Worm (Caenorhabditis elegans) whole organism, L1 larva: ENCODE results near the gene leo-1.
A peak's percentile ranks its signal among the peaks of the same experiment; 100 is the strongest.

ENCODE experiments used
- C04F5.9 ChIP-seq: sonication (generic microtip); optimal IDR thresholded peaks from 2 replicates; lab custom pipeline; 2016; ENCODE audit warnings: missing genetic modification characterization, missing compliant biosample characterization
- F16B12.6 ChIP-seq: fragments of 150-350 bp; optimal IDR thresholded peaks from 2 replicates; lab custom pipeline; 2014; ENCODE audit warnings: missing biosample characterization, missing genetic modification characterization
- Y116A8C.19 ChIP-seq: sonication (generic microtip); optimal IDR thresholded peaks from 2 replicates; lab custom pipeline; 2016; ENCODE audit warnings: missing compliant biosample characterization, missing genetic modification characterization, borderline replicate concordance
- aly-2 ChIP-seq: fragments of 150-350 bp; optimal IDR thresholded peaks from 2 replicates; lab custom pipeline; 2014; ENCODE audit warnings: missing biosample characterization, missing genetic modification characterization
- ceh-90 ChIP-seq: sonication (generic microtip); optimal IDR thresholded peaks from 2 replicates; lab custom pipeline; 2016; ENCODE audit warnings: missing genetic modification characterization, missing compliant biosample characterization
- ces-1 ChIP-seq: fragments of 150-350 bp; optimal IDR thresholded peaks from 2 replicates; lab custom pipeline; 2014; ENCODE audit warnings: missing biosample characterization, missing genetic modification reagents, missing genetic modification characterization
- efl-1 ChIP-seq, 4 experiments: fragments of 150-350 bp; optimal IDR thresholded peaks in 3 of 4; peaks in 1 of 4; 1 replicate in 1 of 4; 2 replicates in 3 of 4; lab custom pipeline; 2014; ENCODE audit warnings: missing biosample characterization in 2 of 4, missing genetic modification characterization in 2 of 4, missing genetic modification reagents in 2 of 4
- elt-2 ChIP-seq: sonication (generic microtip); optimal IDR thresholded peaks from 2 replicates; lab custom pipeline; 2016; ENCODE audit warnings: missing genetic modification characterization, mild to moderate bottlenecking, inconsistent platforms, missing compliant biosample characterization, missing genetic modification reagents
- fkh-4 ChIP-seq: sonication (generic microtip); optimal IDR thresholded peaks from 2 replicates; lab custom pipeline; 2016; ENCODE audit warnings: missing compliant biosample characterization, missing genetic modification characterization, borderline replicate concordance
- grh-1 ChIP-seq: fragments of 200-800 bp; sonication (Bioruptor generic); IDR thresholded peaks from 2 replicates; pipeline ENCODE4 v1.3.6; 2022; ENCODE audit warnings: missing genetic modification reagents, missing genetic modification characterization, missing compliant biosample characterization
- jun-1 ChIP-seq: fragments of 150-350 bp; optimal IDR thresholded peaks from 2 replicates; lab custom pipeline; 2014; ENCODE audit warnings: missing biosample characterization, missing genetic modification reagents, missing genetic modification characterization
- lin-13 ChIP-seq: fragments of 150-350 bp; optimal IDR thresholded peaks from 2 replicates; lab custom pipeline; 2014; ENCODE audit warnings: missing biosample characterization, missing genetic modification reagents, missing genetic modification characterization
- lin-14 ChIP-seq: fragments of 200-800 bp; sonication (Bioruptor generic); optimal IDR thresholded peaks from 2 replicates; lab custom pipeline; 2018; ENCODE audit warnings: mild to moderate bottlenecking, missing genetic modification characterization, moderate library complexity, missing compliant biosample characterization
- lin-35 ChIP-seq, 2 experiments: fragments of 150-350 bp; optimal IDR thresholded peaks; 2 replicates each; lab custom pipeline; 2014; ENCODE audit warnings: missing biosample characterization in 2 of 2, missing genetic modification characterization in 2 of 2, missing genetic modification reagents in 2 of 2
- lin-39 ChIP-seq: fragments of 150-350 bp; optimal IDR thresholded peaks from 2 replicates; lab custom pipeline; 2014; ENCODE audit warnings: missing biosample characterization, missing genetic modification reagents, missing genetic modification characterization
- lir-3 ChIP-seq: sonication (generic microtip); optimal IDR thresholded peaks from 2 replicates; lab custom pipeline; 2016; ENCODE audit warnings: mild to moderate bottlenecking, missing genetic modification characterization, moderate library complexity, missing compliant biosample characterization; ENCODE audit not compliant: poor library complexity
- lsy-2 ChIP-seq, 2 experiments: fragments of 150-350 bp; optimal IDR thresholded peaks; 2 replicates each; lab custom pipeline; 2014; ENCODE audit warnings: missing biosample characterization in 2 of 2, missing genetic modification characterization in 2 of 2
- mef-2 ChIP-seq: fragments of 150-350 bp; optimal IDR thresholded peaks from 2 replicates; lab custom pipeline; 2014; ENCODE audit warnings: missing biosample characterization, missing genetic modification characterization
- nhr-11 ChIP-seq: fragments of 150-350 bp; optimal IDR thresholded peaks from 2 replicates; lab custom pipeline; 2014; ENCODE audit warnings: missing biosample characterization, missing genetic modification characterization
- nhr-237 ChIP-seq: fragments of 150-350 bp; optimal IDR thresholded peaks from 2 replicates; lab custom pipeline; 2014; ENCODE audit warnings: missing biosample characterization, missing genetic modification characterization
- nhr-71 ChIP-seq: sonication (generic microtip); optimal IDR thresholded peaks from 2 replicates; lab custom pipeline; 2016; ENCODE audit warnings: mild to moderate bottlenecking, missing genetic modification characterization, moderate library complexity, missing compliant biosample characterization
- nhr-84 ChIP-seq: sonication (generic microtip); optimal IDR thresholded peaks from 2 replicates; lab custom pipeline; 2017; ENCODE audit warnings: missing biosample characterization, missing genetic modification characterization
- pag-3 ChIP-seq: sonication (generic microtip); optimal IDR thresholded peaks from 2 replicates; lab custom pipeline; 2017; ENCODE audit warnings: missing genetic modification characterization, mild to moderate bottlenecking, missing compliant biosample characterization, antibody characterized with exemption, borderline replicate concordance; ENCODE audit not compliant: insufficient read depth
- pax-3 ChIP-seq: fragments of 200-800 bp; sonication (Bioruptor generic); optimal IDR thresholded peaks from 2 replicates; lab custom pipeline; 2018; ENCODE audit warnings: mild to moderate bottlenecking, missing genetic modification characterization, moderate library complexity, missing compliant biosample characterization
- pqm-1 ChIP-seq: sonication (generic microtip); optimal IDR thresholded peaks from 3 replicates; lab custom pipeline; 2017; ENCODE audit warnings: missing biosample characterization, missing genetic modification characterization
- skn-1 ChIP-seq: fragments of 150-350 bp; optimal IDR thresholded peaks from 2 replicates; lab custom pipeline; 2014; ENCODE audit warnings: missing biosample characterization, missing genetic modification characterization
- snu-23 ChIP-seq: sonication (generic microtip); optimal IDR thresholded peaks from 2 replicates; lab custom pipeline; 2016; ENCODE audit warnings: missing genetic modification characterization, missing compliant biosample characterization
- sptf-1 ChIP-seq: fragments of 150-350 bp; optimal IDR thresholded peaks from 2 replicates; lab custom pipeline; 2014; ENCODE audit warnings: missing biosample characterization, missing genetic modification characterization
- sup-37 ChIP-seq: fragments of 200-800 bp; sonication (Bioruptor generic); optimal IDR thresholded peaks from 2 replicates; lab custom pipeline; 2018; ENCODE audit warnings: mild to moderate bottlenecking, missing genetic modification characterization, missing compliant biosample characterization
- swsn-7 ChIP-seq: sonication (generic microtip); optimal IDR thresholded peaks from 2 replicates; lab custom pipeline; 2016; ENCODE audit warnings: missing genetic modification characterization, missing compliant biosample characterization
- tbx-2 ChIP-seq: sonication (generic microtip); optimal IDR thresholded peaks from 2 replicates; lab custom pipeline; 2016; ENCODE audit warnings: missing genetic modification characterization, missing compliant biosample characterization
- tlp-1 ChIP-seq: fragments of 150-350 bp; optimal IDR thresholded peaks from 2 replicates; lab custom pipeline; 2014; ENCODE audit warnings: missing biosample characterization, missing genetic modification characterization
- unc-62 ChIP-seq: fragments of 150-350 bp; optimal IDR thresholded peaks from 2 replicates; lab custom pipeline; 2014; ENCODE audit warnings: missing biosample characterization, missing genetic modification reagents, missing genetic modification characterization
- vab-15 ChIP-seq: sonication (generic microtip); optimal IDR thresholded peaks from 2 replicates; lab custom pipeline; 2017; ENCODE audit warnings: missing genotype, mild to moderate bottlenecking, missing genetic modification characterization, missing compliant biosample characterization
- zag-1 ChIP-seq: fragments of 150-350 bp; optimal IDR thresholded peaks from 2 replicates; lab custom pipeline; 2014; ENCODE audit warnings: missing biosample characterization, missing genetic modification characterization
- ztf-11 ChIP-seq, 2 experiments: sonication (generic microtip); optimal IDR thresholded peaks; 2 replicates each; lab custom pipeline; 2016 to 2017; ENCODE audit warnings: missing genetic modification characterization in 2 of 2, missing biosample characterization in 1 of 2, missing compliant biosample characterization in 1 of 2

Gene leo-1

ce11 chrIV:11298154-11299086 is 30.7 kb downstream of the leo-1 start, which contains the start of the genes B0035.15 and dnj-1 (continued):
- TF ChIP-seq lsy-2 (tag; optimal IDR thresholded peaks at IDR 0.05; lab: Kevin White, UChicago) (peak; percentile 43 to 57), sup-37 (no peak), lin-13 (GFP tag; lab: Kevin White, UChicago) (no peak), nhr-84 (tag; lab: Kevin White, UChicago) (no peak), fkh-4 (tag; lab: Kevin White, UChicago) (no peak), ces-1 (no peak), Y116A8C.19 (tag; lab: Kevin White, UChicago) (no peak), F16B12.6 (tag; lab: Kevin White, UChicago) (no peak), tbx-2 (tag; lab: Kevin White, UChicago) (peak; percentile 16), zag-1 (tag; lab: Kevin White, UChicago) (no peak), jun-1 (tag; lab: Kevin White, UChicago) (no peak), swsn-7 (tag; lab: Kevin White, UChicago) (no peak), sptf-1 (tag; lab: Kevin White, UChicago) (no peak), lin-35 (GFP tag; optimal IDR thresholded peaks at IDR 0.05; lab: Kevin White, UChicago) (peak; percentile 21 to 23), efl-1 (optimal IDR thresholded peaks at IDR 0.05; lab: Kevin White, UChicago) (peak; percentile 17 to 30), efl-1 (GFP tag; optimal IDR thresholded peaks at IDR 0.05 in 1 of 2; lab: Kevin White, UChicago) (peak; percentile 35 to 47), snu-23 (GFP tag; lab: Kevin White, UChicago) (peak; percentile 30), nhr-237 (no peak), mef-2 (tag; lab: Kevin White, UChicago) (no peak), nhr-11 (tag; lab: Kevin White, UChicago) (no peak), lin-39 (tag; lab: Kevin White, UChicago) (no peak), pqm-1 (no peak), lir-3 (tag; lab: Kevin White, UChicago) (no peak), skn-1 (tag; lab: Kevin White, UChicago) (no peak), C04F5.9 (tag; lab: Kevin White, UChicago) (no peak), vab-15 (tag; lab: Kevin White, UChicago) (no peak), grh-1 (no peak), ceh-90 (tag; lab: Kevin White, UChicago) (no peak), tlp-1 (tag; lab: Kevin White, UChicago) (no peak), lin-14 (GFP tag; lab: Kevin White, UChicago) (peak; percentile 78), nhr-71 (tag; lab: Kevin White, UChicago) (peak; percentile 50), pax-3 (tag; lab: Kevin White, UChicago) (no peak)

DNA sequence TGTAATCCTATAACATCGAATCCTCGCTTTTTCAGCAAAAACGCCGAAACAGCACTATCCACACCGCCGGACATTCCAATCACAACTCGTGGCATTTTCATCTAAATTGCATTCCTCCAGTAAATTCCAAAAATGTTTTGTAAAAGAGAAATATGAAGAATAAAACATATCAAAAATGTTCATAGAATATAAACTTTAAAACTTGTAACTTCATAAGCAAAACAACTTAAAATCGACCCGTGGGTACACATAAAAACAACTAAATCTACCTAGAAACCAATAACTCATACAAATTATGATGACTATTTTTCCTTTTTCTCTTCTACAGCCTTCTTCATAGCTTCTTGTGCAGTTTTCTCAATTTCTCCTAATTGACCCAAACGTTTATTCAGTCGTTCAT is 32.4 kb downstream of the leo-1 start, which contains the start of gene mttu-1:
Gene mttu-1, minus strand, starts transcription at position 101 of the 400 bp plus-strand sequence.
- TF ChIP-seq unc-62 (GFP tag; lab: Kevin White, UChicago) (no peak), lin-14 (GFP tag; lab: Kevin White, UChicago) (no peak)

DNA sequence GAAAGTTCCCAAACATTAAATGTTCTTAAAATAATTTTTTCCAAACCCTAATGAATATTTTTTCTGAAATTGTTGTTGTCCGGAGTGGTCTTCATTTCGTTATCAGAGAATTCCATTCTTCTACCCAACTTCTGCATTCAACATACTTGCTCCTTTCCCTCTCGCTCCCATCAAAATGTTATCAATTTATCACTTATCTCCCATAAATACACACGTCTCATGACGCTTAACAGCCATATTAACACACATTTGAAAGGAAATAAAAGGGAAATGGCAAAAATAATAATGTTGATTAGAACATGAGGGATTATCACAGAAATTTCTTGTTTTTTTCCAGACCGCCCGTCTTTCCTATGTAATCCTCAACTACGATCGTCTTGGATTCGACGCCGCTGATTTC is 40.2 kb downstream of the leo-1 start:
- TF ChIP-seq lin-35 (GFP tag; optimal IDR thresholded peaks at IDR 0.05; lab: Kevin White, UChicago) (peak in 1 of 2 experiments; percentile 46), pag-3 (no peak), aly-2 (tag; lab: Kevin White, UChicago) (no peak), lin-14 (GFP tag; lab: Kevin White, UChicago) (peak; percentile 6), lin-13 (GFP tag; lab: Kevin White, UChicago) (no peak), elt-2 (tag; lab: Kevin White, UChicago) (peak; percentile 91), pqm-1 (peak; percentile 83), ztf-11 (tag; optimal IDR thresholded peaks at IDR 0.05; lab: Kevin White, UChicago) (no peak)
